Worm (Caenorhabditis elegans) whole organism, L1 larva: ENCODE results near the gene dsc-1.

Source experiments
- dpl-1 ChIP-seq, 3 experiments: fragments of 150-350 bp in 2 of 3; sonication (generic microtip) in 1 of 3; optimal IDR thresholded peaks; 2 replicates each; lab custom pipeline; 2014 to 2017; ENCODE audit warnings: missing biosample characterization in 3 of 3, missing genetic modification characterization in 3 of 3, missing genetic modification reagents in 3 of 3
- fos-1 ChIP-seq: fragments of 150-350 bp; optimal IDR thresholded peaks from 2 replicates; lab custom pipeline; 2014; ENCODE audit warnings: missing biosample characterization, missing genetic modification characterization
- nhr-237 ChIP-seq: fragments of 150-350 bp; optimal IDR thresholded peaks from 2 replicates; lab custom pipeline; 2014; ENCODE audit warnings: missing biosample characterization, missing genetic modification characterization
- nhr-85 ChIP-seq: sonication (generic microtip); peaks from one replicate; lab custom pipeline; 2016; ENCODE audit warnings: missing genetic modification characterization, inconsistent platforms, missing compliant biosample characterization
- snpc-4 ChIP-seq: fragments of 150-350 bp; optimal IDR thresholded peaks from 2 replicates; lab custom pipeline; 2014; ENCODE audit warnings: missing biosample characterization, missing genetic modification characterization
- tbx-2 ChIP-seq: sonication (generic microtip); optimal IDR thresholded peaks from 2 replicates; lab custom pipeline; 2016; ENCODE audit warnings: missing genetic modification characterization, missing compliant biosample characterization
- ztf-11 ChIP-seq, 2 experiments: sonication (generic microtip); optimal IDR thresholded peaks; 2 replicates each; lab custom pipeline; 2016 to 2017; ENCODE audit warnings: missing genetic modification characterization in 2 of 2, missing biosample characterization in 1 of 2, missing compliant biosample characterization in 1 of 2

ce11 chrX:15056737-15057136, 22.1 kb upstream of the dsc-1 start, which contains the start of gene H03G16.5:
- TF ChIP-seq snpc-4 (tag; lab: Kevin White, UChicago): no peak
- no peak for TF ChIP-seq tbx-2 (tag; lab: Kevin White, UChicago)
- no peak for TF ChIP-seq ztf-11 (tag; optimal IDR thresholded peaks at IDR 0.05; lab: Kevin White, UChicago)
- TF ChIP-seq nhr-237: no peak
- TF ChIP-seq nhr-85 (tag; lab: Kevin White, UChicago): no peak
- no peak for TF ChIP-seq dpl-1 (GFP tag; optimal IDR thresholded peaks at IDR 0.05; lab: Kevin White, UChicago)
- TF ChIP-seq fos-1 (tag; lab: Kevin White, UChicago): no peak
